Worm (Caenorhabditis elegans): ENCODE results near the gene ugt-5.

DNA sequence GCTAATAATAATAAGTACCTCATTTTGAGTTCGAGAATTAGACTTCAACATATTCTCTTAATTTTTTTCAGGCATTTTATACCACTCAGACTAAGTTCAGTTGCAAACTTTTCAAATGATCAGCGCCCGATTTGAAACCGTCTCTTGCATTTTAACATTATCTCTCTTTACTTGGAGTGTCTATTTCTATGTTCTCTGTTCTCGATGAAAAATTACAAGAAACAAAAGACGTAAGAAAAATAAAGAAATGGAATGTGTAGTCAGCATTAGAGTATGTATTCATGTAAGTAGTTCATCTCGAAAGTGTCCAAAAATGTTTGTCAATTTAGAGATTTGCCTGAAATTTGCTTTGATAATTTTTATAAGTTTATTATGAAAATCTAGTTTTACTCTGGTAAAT, 7.4 kb upstream of the ugt-5 start, which contains the start of gene ugt-3:
- TF ChIP-seq ztf-16 (tag; optimal IDR thresholded peaks at IDR 0.05) (no peak), unc-86 (tag; optimal IDR thresholded peaks at IDR 0.05) (no peak), dmd-4 (tag; optimal IDR thresholded peaks at IDR 0.05; ENCODE audit: borderline replicate concordance) (no peak), nhr-232 (tag; optimal IDR thresholded peaks at IDR 0.05) (no peak), sox-4 (tag; optimal IDR thresholded peaks at IDR 0.05) (no peak), F13H6.1 (tag; optimal IDR thresholded peaks at IDR 0.05) (no peak), hlh-8 (tag; optimal IDR thresholded peaks at IDR 0.05) (no peak), elt-2 (tag; optimal IDR thresholded peaks at IDR 0.05) (no peak), tbx-2 (tag; optimal IDR thresholded peaks at IDR 0.05) (no peak)

All from whole organism, late embryonic.